Fruit fly (Drosophila melanogaster) S2 (cell line): Measurements from ENCODE around the gene CG15743.

ENCODE experiments used
- CG8478 ChIP-seq: fragments of >200 bp; optimal IDR thresholded peaks from 2 replicates; lab custom pipeline; 2018
- CTCF ChIP-seq, 2 experiments: fragments of >200 bp; optimal IDR thresholded peaks; 2 replicates each; lab custom pipeline; 2018

- TF ChIP-seq CG8478 (lab: Kevin White, UChicago), result no peak
- TF ChIP-seq CTCF (optimal IDR thresholded peaks at IDR 0.05; lab: Kevin White, UChicago), result no peak
These were observed 39.8 kb downstream of the CG15743 start for dm6 chrX:13325310-13325709.
